Worm (Caenorhabditis elegans) whole organism, L3 larva: Measurements from ENCODE around the gene srd-70.

Experiments
- ZK546.5 ChIP-seq: sonication (generic microtip); optimal IDR thresholded peaks from 2 replicates; lab custom pipeline; 2017; ENCODE audit warnings: missing biosample characterization, missing genetic modification characterization
- elt-3 ChIP-seq, 3 experiments: fragments of 150-350 bp in 1 of 3; sonication (generic microtip) in 2 of 3; optimal IDR thresholded peaks; 2 replicates in 2 of 3; 4 replicates in 1 of 3; lab custom pipeline; 2014 to 2017; ENCODE audit warnings: missing biosample characterization in 3 of 3, missing genetic modification characterization in 3 of 3
- hmg-11 ChIP-seq: sonication (generic microtip); optimal IDR thresholded peaks from 2 replicates; lab custom pipeline; 2016; ENCODE audit warnings: missing genetic modification characterization, missing compliant biosample characterization
- jun-1 ChIP-seq: fragments of 150-350 bp; optimal IDR thresholded peaks from 2 replicates; lab custom pipeline; 2014; ENCODE audit warnings: missing biosample characterization, missing genetic modification reagents, missing genetic modification characterization
- lin-15B ChIP-seq: fragments of 150-350 bp; optimal IDR thresholded peaks from 2 replicates; lab custom pipeline; 2014; ENCODE audit warnings: missing biosample characterization, missing genetic modification characterization
- lsy-12 ChIP-seq: sonication (generic microtip); optimal IDR thresholded peaks from 2 replicates; lab custom pipeline; 2016; ENCODE audit warnings: mild to moderate bottlenecking, missing genetic modification characterization, missing compliant biosample characterization
- mdl-1 ChIP-seq: fragments of 150-350 bp; optimal IDR thresholded peaks from 2 replicates; lab custom pipeline; 2014; ENCODE audit warnings: missing biosample characterization, missing genetic modification characterization
- nhr-12 ChIP-seq: fragments of 150-350 bp; optimal IDR thresholded peaks from 2 replicates; lab custom pipeline; 2014; ENCODE audit warnings: missing biosample characterization, missing genetic modification characterization
- nhr-23 ChIP-seq: fragments of 150-350 bp; optimal IDR thresholded peaks from 2 replicates; lab custom pipeline; 2014; ENCODE audit warnings: missing biosample characterization, missing genetic modification reagents, missing genetic modification characterization
- nhr-25 ChIP-seq: sonication (generic microtip); optimal IDR thresholded peaks from 2 replicates; lab custom pipeline; 2017; ENCODE audit warnings: missing biosample characterization, missing genetic modification characterization
- pha-4 ChIP-seq: fragments of 150-350 bp; optimal IDR thresholded peaks from 2 replicates; lab custom pipeline; 2014; ENCODE audit warnings: missing biosample characterization, missing genetic modification reagents, missing genetic modification characterization
- pqm-1 ChIP-seq: fragments of 150-350 bp; optimal IDR thresholded peaks from 2 replicates; lab custom pipeline; 2017; ENCODE audit warnings: missing biosample characterization, missing genetic modification characterization, inconsistent platforms
- unc-62 ChIP-seq: fragments of 150-350 bp; sonication (generic microtip); optimal IDR thresholded peaks from 4 replicates; lab custom pipeline; 2014; ENCODE audit warnings: missing biosample characterization, missing genetic modification reagents, missing genetic modification characterization
- zag-1 ChIP-seq: fragments of 150-350 bp; optimal IDR thresholded peaks from 2 replicates; lab custom pipeline; 2014; ENCODE audit warnings: missing biosample characterization, missing genetic modification characterization

DNA sequence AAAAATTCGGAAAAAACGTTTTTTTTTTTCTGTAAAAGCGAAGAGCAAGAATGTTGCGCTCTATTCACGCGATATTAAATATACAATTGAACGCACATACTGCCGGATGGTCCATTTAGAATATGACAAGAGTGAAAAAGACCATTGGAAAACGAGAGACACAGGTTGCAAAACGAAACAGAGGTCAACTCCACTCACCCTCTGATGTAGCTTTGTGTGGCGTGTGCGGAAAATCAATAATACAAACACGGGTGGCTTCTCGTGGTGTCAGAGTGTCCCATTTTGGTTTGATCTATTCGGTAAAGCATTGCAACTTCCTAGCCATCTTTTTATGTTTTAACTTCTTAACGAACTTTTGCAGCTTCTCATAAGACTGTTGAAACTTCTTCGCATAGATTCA lies 10.9 kb downstream of the srd-70 start:
- no peak for TF ChIP-seq lsy-12 (tag; lab: Kevin White, UChicago)
- TF ChIP-seq ZK546.5: no peak
- no peak for TF ChIP-seq mdl-1 (tag; lab: Kevin White, UChicago)
- no peak for TF ChIP-seq pqm-1 (tag; lab: Kevin White, UChicago)
- no peak for TF ChIP-seq unc-62 (GFP tag; lab: Kevin White, UChicago)
- no peak for TF ChIP-seq jun-1 (tag; lab: Kevin White, UChicago)
- no peak for TF ChIP-seq nhr-25 (tag; lab: Kevin White, UChicago)
- no peak for TF ChIP-seq nhr-12 (tag; lab: Kevin White, UChicago)
- TF ChIP-seq lin-15B (tag; lab: Kevin White, UChicago): no peak
- TF ChIP-seq zag-1: no peak
- TF ChIP-seq elt-3 (tag; optimal IDR thresholded peaks at IDR 0.05; lab: Kevin White, UChicago): no peak
- no peak for TF ChIP-seq nhr-23 (tag; lab: Kevin White, UChicago)
- TF ChIP-seq pha-4: no peak
- no peak for TF ChIP-seq hmg-11
